Worm (Caenorhabditis elegans): ENCODE data around the gene tag-124.

Gene tag-124

DNA sequence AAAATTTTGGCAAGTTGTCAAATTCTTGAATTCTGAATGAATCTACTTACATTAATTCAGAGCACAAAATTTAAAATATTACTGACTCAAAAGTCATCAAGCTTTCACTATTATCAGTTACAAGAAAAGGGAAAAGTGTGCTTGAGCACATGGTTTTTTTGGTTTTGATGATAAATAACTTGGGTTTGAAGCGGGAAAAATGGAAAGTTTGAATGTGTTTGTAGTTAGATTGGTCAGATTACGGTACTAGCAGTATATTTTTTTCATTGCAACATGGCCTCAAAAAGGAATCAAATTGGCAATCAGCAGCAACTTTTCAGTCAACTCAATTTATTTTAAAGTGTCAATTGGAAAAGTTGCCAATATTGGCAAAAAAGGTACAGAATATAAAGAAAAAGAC, 13.6 kb downstream of the tag-124 start:
- TF ChIP-seq nhr-237 (tag; optimal IDR thresholded peaks at IDR 0.05): no peak

DNA sequence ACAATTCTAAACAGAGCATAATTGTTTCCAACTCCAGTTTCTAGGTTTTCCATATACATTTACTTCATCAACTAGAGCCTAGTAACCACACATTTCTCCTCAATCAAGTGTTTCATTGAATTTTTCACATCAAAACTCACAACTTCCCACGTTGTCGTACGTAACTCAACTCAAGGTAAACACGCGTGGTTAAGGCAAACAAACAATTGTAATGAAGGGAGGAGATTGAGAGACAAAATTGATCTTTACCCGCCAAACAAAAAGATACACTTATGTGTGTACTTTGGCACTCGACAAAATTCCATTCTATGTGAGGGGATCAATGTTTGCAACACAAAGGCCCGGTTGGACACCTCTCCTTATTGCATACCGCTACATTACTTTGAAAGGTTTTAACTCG, 14.2 kb downstream of the tag-124 start, which contains the start of gene nhr-19:
TSS of gene nhr-19 (minus strand) at position 191 of the 400 bp plus-strand sequence.
- TF ChIP-seq mep-1 (tag; optimal IDR thresholded peaks at IDR 0.05) (no peak), pha-4 (tag; optimal IDR thresholded peaks at IDR 0.05) (peak; percentile 10)

DNA sequence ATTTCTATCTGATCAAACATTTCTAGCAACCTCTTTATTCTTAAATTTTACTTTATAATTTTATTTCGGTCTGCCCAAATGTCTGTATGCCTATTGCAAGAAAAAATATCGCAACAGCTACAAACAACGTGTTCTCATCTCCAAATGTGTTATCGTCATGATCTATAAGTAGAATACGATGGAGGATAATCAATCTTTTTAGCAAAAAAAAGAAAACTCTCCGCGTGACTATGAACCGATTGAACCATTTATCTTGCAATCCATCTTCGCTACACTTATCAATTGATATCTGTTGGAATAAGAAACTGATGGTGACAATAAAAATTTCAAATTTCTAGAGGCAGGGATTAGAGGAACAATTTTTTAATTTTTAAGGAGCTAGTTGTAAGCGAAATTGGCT, 14.9 kb downstream of the tag-124 start:
- TF ChIP-seq unc-39 (tag; optimal IDR thresholded peaks at IDR 0.05) (no peak), elt-1 (tag; optimal IDR thresholded peaks at IDR 0.05; ENCODE audit: borderline replicate concordance, insufficient read depth) (peak; percentile 37)

DNA sequence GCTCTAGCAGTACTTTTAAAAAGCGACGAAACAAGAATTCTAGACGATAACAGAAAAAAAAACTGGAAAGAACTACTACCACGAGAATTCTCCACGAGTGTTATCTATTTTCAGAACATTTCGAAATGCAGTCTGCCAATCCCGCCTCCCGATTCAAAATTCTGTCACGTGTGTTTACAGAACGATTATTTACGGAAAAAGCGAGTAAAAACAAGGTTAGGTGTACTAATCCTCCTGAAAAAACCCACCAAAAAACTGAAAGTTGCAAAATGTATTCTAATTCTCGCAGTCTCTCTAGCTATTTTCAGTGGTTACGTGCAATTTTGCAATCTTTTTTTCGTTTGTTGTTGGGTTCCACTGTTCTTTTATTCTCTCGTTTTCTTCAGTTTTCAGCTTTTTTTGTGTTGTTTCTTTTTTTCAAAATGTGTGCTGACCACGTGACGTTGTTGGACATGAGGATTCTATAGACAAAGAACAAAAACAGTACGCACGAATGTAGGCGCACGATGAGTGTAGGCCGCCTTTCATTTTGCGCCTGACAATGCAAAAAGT, 15.5 kb downstream of the tag-124 start:
- TF ChIP-seq elt-1 (tag; optimal IDR thresholded peaks at IDR 0.05; ENCODE audit: borderline replicate concordance, insufficient read depth) (no peak), unc-39 (tag; optimal IDR thresholded peaks at IDR 0.05) (no peak), flh-1 (GFP tag; optimal IDR thresholded peaks at IDR 0.05) (no peak), nhr-28 (tag; optimal IDR thresholded peaks at IDR 0.05) (no peak), unc-120 (tag; optimal IDR thresholded peaks at IDR 0.05; ENCODE audit: poor library complexity, severe bottlenecking) (no peak), mep-1 (tag; optimal IDR thresholded peaks at IDR 0.05) (no peak), ceh-83 (GFP tag; optimal IDR thresholded peaks at IDR 0.05) (no peak), nhr-12 (tag; optimal IDR thresholded peaks at IDR 0.05) (no peak), sem-2 (GFP tag; optimal IDR thresholded peaks at IDR 0.05) (no peak), lsy-2 (tag; optimal IDR thresholded peaks at IDR 0.05) (no peak), mls-2 (tag; optimal IDR thresholded peaks at IDR 0.05) (no peak), ces-1 (GFP tag; optimal IDR thresholded peaks at IDR 0.05) (no peak), sptf-1 (tag; optimal IDR thresholded peaks at IDR 0.05) (no peak), nhr-237 (tag; optimal IDR thresholded peaks at IDR 0.05) (no peak)

DNA sequence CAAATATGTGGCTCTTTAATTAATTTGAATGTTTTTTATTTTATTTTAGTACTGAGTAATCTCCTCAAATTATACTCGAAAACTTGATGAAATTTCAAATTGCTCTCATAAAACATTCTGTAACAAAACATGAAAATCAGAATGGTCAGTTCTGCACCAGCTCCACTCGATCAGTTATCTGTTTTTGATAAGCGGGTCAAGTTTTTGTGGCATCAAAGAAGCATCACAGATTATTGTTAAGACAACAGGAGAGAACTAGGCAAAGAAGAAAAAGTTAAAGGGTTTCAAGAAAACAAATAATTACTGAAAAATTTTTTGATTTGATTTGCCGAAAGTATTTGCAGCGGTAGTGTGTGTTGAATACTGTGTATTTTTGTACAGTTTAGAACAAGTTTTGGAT, 16.0 kb downstream of the tag-124 start:
- TF ChIP-seq nhr-28 (tag; optimal IDR thresholded peaks at IDR 0.05): no peak
- no peak for TF ChIP-seq ztf-11 (tag; optimal IDR thresholded peaks at IDR 0.05)
- no peak for TF ChIP-seq ceh-43 (GFP tag; optimal IDR thresholded peaks at IDR 0.05)
- TF ChIP-seq nhr-237 (tag; optimal IDR thresholded peaks at IDR 0.05): no peak
- TF ChIP-seq ceh-39 (tag; optimal IDR thresholded peaks at IDR 0.05): no peak

DNA sequence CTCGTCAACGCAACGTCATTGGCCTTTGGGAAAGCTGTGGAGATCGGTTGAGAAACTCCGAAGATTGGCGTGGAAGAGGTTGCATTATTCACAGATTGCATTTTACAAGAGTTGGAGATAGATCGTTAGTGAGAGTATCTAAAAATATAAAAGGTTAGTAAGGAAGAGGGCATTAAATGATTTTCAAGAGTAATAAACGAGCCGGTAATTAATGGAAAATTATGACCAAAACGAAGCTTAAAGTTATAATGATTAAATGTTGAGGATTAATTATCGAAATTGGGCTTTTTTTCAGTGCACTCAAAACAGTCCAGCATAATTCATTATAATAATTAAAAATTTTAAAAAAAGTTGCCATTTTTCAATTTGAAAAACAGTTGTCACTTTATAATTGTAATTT, 18.2 kb downstream of the tag-124 start, which contains the start of gene pap-2:
TSS of gene pap-2 (minus strand) at position 101 of the 400 bp plus-strand sequence.
- TF ChIP-seq ces-1 (GFP tag; optimal IDR thresholded peaks at IDR 0.05) (no peak), unc-39 (tag; optimal IDR thresholded peaks at IDR 0.05) (no peak), cnd-1 (tag; optimal IDR thresholded peaks at IDR 0.05) (no peak), elt-1 (tag; optimal IDR thresholded peaks at IDR 0.05; ENCODE audit: borderline replicate concordance, insufficient read depth) (no peak), blmp-1 (tag; optimal IDR thresholded peaks at IDR 0.05) (no peak), elt-3 (tag; optimal IDR thresholded peaks at IDR 0.05) (no peak), tbx-8 (GFP tag; optimal IDR thresholded peaks at IDR 0.05) (no peak), lin-13 (tag; optimal IDR thresholded peaks at IDR 0.05) (no peak), drap-1 (GFP tag; optimal IDR thresholded peaks at IDR 0.05) (no peak), nhr-2 (tag; optimal IDR thresholded peaks at IDR 0.05) (no peak), nhr-28 (tag; optimal IDR thresholded peaks at IDR 0.05) (no peak), nhr-76 (tag; optimal IDR thresholded peaks at IDR 0.05) (no peak), sptf-1 (tag; optimal IDR thresholded peaks at IDR 0.05) (no peak), ceh-39 (tag; optimal IDR thresholded peaks at IDR 0.05) (no peak), ceh-43 (GFP tag; optimal IDR thresholded peaks at IDR 0.05) (no peak), mep-1 (tag; optimal IDR thresholded peaks at IDR 0.05) (no peak), zip-8 (tag; optimal IDR thresholded peaks at IDR 0.05) (no peak)

DNA sequence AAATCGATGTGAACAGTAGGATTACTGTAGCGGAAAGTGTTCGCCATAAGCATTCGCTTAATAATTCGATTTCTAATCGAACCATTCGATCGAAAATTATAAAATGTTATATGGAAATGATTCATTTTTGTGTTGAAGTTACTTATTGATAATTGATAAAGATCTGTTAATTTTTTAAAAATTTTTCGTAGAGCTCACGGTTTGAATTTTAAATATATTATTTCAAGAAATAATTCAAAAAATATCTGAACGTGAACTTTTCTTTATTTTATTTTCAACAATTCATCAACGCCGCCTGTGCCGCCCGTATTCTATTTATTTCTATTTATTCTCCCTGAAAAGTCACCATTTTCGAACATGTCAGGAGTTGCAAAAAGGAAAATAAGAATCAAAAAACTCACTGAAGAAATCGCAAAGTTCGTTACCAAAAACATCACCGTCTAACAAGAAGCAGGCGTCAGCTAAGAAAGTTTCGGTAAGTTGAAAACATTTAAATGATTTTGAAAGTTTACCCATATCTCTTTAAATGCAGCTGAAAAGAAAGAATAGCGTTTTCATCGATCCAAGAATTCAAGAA, 20.3 kb downstream of the tag-124 start, which contains the start of the genes T15H9.5 and T15H9.4:
TSS of gene T15H9.5 (minus strand) at position 101 of the 577 bp plus-strand sequence.
TSS of gene T15H9.4 (plus strand) at position 527 of the 577 bp plus-strand sequence.
- TF ChIP-seq lsy-2 (tag; optimal IDR thresholded peaks at IDR 0.05): no peak
- TF ChIP-seq nhr-76 (tag; optimal IDR thresholded peaks at IDR 0.05): no peak
- no peak for TF ChIP-seq nhr-2 (tag; optimal IDR thresholded peaks at IDR 0.05)
- no peak for TF ChIP-seq unc-39 (tag; optimal IDR thresholded peaks at IDR 0.05)
- TF ChIP-seq blmp-1 (tag; optimal IDR thresholded peaks at IDR 0.05): no peak
- TF ChIP-seq ceh-83 (GFP tag; optimal IDR thresholded peaks at IDR 0.05): no peak
- TF ChIP-seq flh-1 (GFP tag; optimal IDR thresholded peaks at IDR 0.05): no peak
- no peak for TF ChIP-seq lin-32 (GFP tag; optimal IDR thresholded peaks at IDR 0.05)
- TF ChIP-seq nhr-12 (tag; optimal IDR thresholded peaks at IDR 0.05): no peak
- no peak for TF ChIP-seq unc-62 (GFP tag; optimal IDR thresholded peaks at IDR 0.05)
- no peak for TF ChIP-seq unc-120 (tag; optimal IDR thresholded peaks at IDR 0.05; ENCODE audit: poor library complexity, severe bottlenecking)
- no peak for TF ChIP-seq nhr-237 (tag; optimal IDR thresholded peaks at IDR 0.05)
- TF ChIP-seq ceh-39 (tag; optimal IDR thresholded peaks at IDR 0.05): no peak
- TF ChIP-seq lin-13 (tag; optimal IDR thresholded peaks at IDR 0.05): no peak
- TF ChIP-seq sem-2 (GFP tag; optimal IDR thresholded peaks at IDR 0.05): no peak
